Worm (Caenorhabditis elegans) whole organism, L1 larva: ENCODE data around the gene dao-6.

Source experiments
- ces-1 ChIP-seq: fragments of 150-350 bp; optimal IDR thresholded peaks from 2 replicates; lab custom pipeline; 2014; ENCODE audit warnings: missing biosample characterization, missing genetic modification reagents, missing genetic modification characterization
- fkh-10 ChIP-seq: sonication (generic microtip); optimal IDR thresholded peaks from 2 replicates; lab custom pipeline; 2017; ENCODE audit warnings: missing biosample characterization, missing genetic modification reagents, missing genetic modification characterization
- hlh-17 ChIP-seq: fragments of 200-800 bp; sonication (Bioruptor generic); optimal IDR thresholded peaks from 2 replicates; lab custom pipeline; 2018; ENCODE audit warnings: missing genetic modification characterization, mild to moderate bottlenecking, missing compliant biosample characterization, moderate library complexity, borderline replicate concordance
- lin-35 ChIP-seq, 2 experiments: fragments of 150-350 bp; optimal IDR thresholded peaks; 2 replicates each; lab custom pipeline; 2014; ENCODE audit warnings: missing biosample characterization in 2 of 2, missing genetic modification characterization in 2 of 2, missing genetic modification reagents in 2 of 2
- skn-1 ChIP-seq: fragments of 150-350 bp; optimal IDR thresholded peaks from 2 replicates; lab custom pipeline; 2014; ENCODE audit warnings: missing biosample characterization, missing genetic modification characterization
- snpc-4 ChIP-seq: fragments of 150-350 bp; optimal IDR thresholded peaks from 2 replicates; lab custom pipeline; 2014; ENCODE audit warnings: missing biosample characterization, missing genetic modification characterization
- unc-62 ChIP-seq: fragments of 150-350 bp; optimal IDR thresholded peaks from 2 replicates; lab custom pipeline; 2014; ENCODE audit warnings: missing biosample characterization, missing genetic modification reagents, missing genetic modification characterization
- ztf-4 ChIP-seq: fragments of 150-350 bp; optimal IDR thresholded peaks from 2 replicates; lab custom pipeline; 2014; ENCODE audit warnings: missing biosample characterization, missing genetic modification characterization

DNA sequence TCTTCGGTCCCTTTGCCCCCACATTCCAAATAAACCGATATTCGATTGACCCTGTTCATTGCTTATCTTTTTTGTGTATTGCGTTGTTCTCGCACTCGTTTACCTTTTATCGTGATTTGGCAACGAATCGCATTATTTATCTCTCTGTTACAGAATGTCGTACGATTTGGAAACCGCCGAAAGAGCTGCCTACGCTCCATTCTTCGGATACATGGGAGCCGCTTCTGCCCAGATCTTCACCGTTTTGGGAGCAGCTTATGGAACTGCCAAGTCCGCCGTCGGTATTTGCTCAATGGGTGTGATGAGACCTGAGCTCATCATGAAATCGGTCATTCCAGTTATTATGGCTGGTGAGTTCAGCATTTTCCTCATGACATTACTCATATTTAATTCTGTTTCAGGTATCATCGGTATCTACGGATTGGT, 46.0 kb upstream of the dao-6 start, which contains the start of gene vha-2:
- TF ChIP-seq skn-1 (tag; lab: Kevin White, UChicago) (no peak), lin-35 (GFP tag; optimal IDR thresholded peaks at IDR 0.05; lab: Kevin White, UChicago) (peak in 1 of 2 experiments; percentile 13), ces-1 (no peak), fkh-10 (GFP tag; lab: Kevin White, UChicago) (no peak), ztf-4 (tag; lab: Kevin White, UChicago) (no peak), snpc-4 (tag; lab: Kevin White, UChicago) (no peak), unc-62 (GFP tag; lab: Kevin White, UChicago) (no peak), hlh-17 (GFP tag; lab: Kevin White, UChicago) (no peak)
